Worm (Caenorhabditis elegans) whole organism, early embryonic: ENCODE results near the gene srab-6.

ENCODE experiments used
- B0310.2 ChIP-seq: sonication (generic microtip); optimal IDR thresholded peaks from 2 replicates; lab custom pipeline; 2016; ENCODE audit warnings: mild to moderate bottlenecking, missing genetic modification characterization, missing compliant biosample characterization
- aly-1 ChIP-seq: sonication (generic microtip); optimal IDR thresholded peaks from 2 replicates; lab custom pipeline; 2016; ENCODE audit warnings: missing genetic modification characterization, missing compliant biosample characterization
- ama-1 ChIP-seq: fragments of 150-350 bp; optimal IDR thresholded peaks from 2 replicates; lab custom pipeline; 2014
- ceh-13 ChIP-seq: fragments of 200-800 bp; sonication (Bioruptor generic); optimal IDR thresholded peaks from 2 replicates; lab custom pipeline; 2018; ENCODE audit warnings: mild to moderate bottlenecking, missing genetic modification characterization, missing compliant biosample characterization
- ceh-36 ChIP-seq: sonication (generic microtip); optimal IDR thresholded peaks from 2 replicates; lab custom pipeline; 2016; ENCODE audit warnings: missing genetic modification characterization, inconsistent platforms, missing compliant biosample characterization
- flt-1 ChIP-seq: fragments of 200-800 bp; sonication (Bioruptor generic); IDR thresholded peaks from 2 replicates; pipeline ENCODE4 v1.3.6; 2022; ENCODE audit warnings: missing genetic modification characterization, missing compliant biosample characterization
- hmbx-1 ChIP-seq: sonication (generic microtip); optimal IDR thresholded peaks from 2 replicates; lab custom pipeline; 2016; ENCODE audit warnings: mild to moderate bottlenecking, missing genetic modification characterization, missing compliant biosample characterization
- hmg-4 ChIP-seq: fragments of 200-800 bp; sonication (Bioruptor generic); optimal IDR thresholded peaks from 2 replicates; lab custom pipeline; 2018; ENCODE audit warnings: mild to moderate bottlenecking, missing genetic modification characterization, missing compliant biosample characterization
- hnd-1 ChIP-seq: sonication (generic microtip); optimal IDR thresholded peaks from 2 replicates; lab custom pipeline; 2016; ENCODE audit warnings: missing genetic modification characterization, missing compliant biosample characterization
- pes-1 ChIP-seq: fragments of 200-800 bp; sonication (Bioruptor generic); IDR thresholded peaks from 2 replicates; pipeline ENCODE4 v1.3.6; 2022; ENCODE audit warnings: missing genetic modification reagents, missing genetic modification characterization, missing compliant biosample characterization
- scrt-1 ChIP-seq: fragments of 200-800 bp; sonication (Bioruptor generic); IDR thresholded peaks from 2 replicates; pipeline ENCODE4 v1.3.6; 2022; ENCODE audit warnings: missing genetic modification characterization, missing compliant biosample characterization
- sea-1 ChIP-seq: fragments of 200-800 bp; sonication (Bioruptor generic); conservative IDR thresholded peaks from 2 replicates; pipeline ENCODE4 v1.3.6; 2022; ENCODE audit warnings: missing genetic modification characterization, missing compliant biosample characterization

ce11 chrV:3155072-3155471 is 3.3 kb upstream of the srab-6 start, which contains the start of gene srab-7:
- TF ChIP-seq sea-1 (GFP tag; lab: Robert Waterston, UW): no peak
- no peak for TF ChIP-seq ceh-13 (GFP tag; lab: Kevin White, UChicago)
- TF ChIP-seq pes-1 (GFP tag; lab: Robert Waterston, UW): no peak
- TF ChIP-seq ama-1 (lab: Kevin White, UChicago): no peak
- TF ChIP-seq hmbx-1 (tag; lab: Kevin White, UChicago): no peak
- TF ChIP-seq scrt-1: no peak
- no peak for TF ChIP-seq B0310.2
- TF ChIP-seq aly-1: no peak
- TF ChIP-seq hnd-1: no peak
- no peak for TF ChIP-seq flt-1 (GFP tag; lab: Robert Waterston, UW)
- TF ChIP-seq hmg-4 (GFP tag; lab: Kevin White, UChicago): no peak
- no peak for TF ChIP-seq ceh-36
